Worm (Caenorhabditis elegans) whole organism, late embryonic: ENCODE data around the gene erd-2.1.

ENCODE experiments used
- C08G9.2 ChIP-seq: sonication (generic microtip); optimal IDR thresholded peaks from 2 replicates; lab custom pipeline; 2016; ENCODE audit warnings: mild to moderate bottlenecking, missing genetic modification characterization, moderate library complexity, missing compliant biosample characterization
- C38D4.7 ChIP-seq: fragments of 200-800 bp; sonication (Bioruptor generic); optimal IDR thresholded peaks from 2 replicates; lab custom pipeline; 2018; ENCODE audit warnings: mild to moderate bottlenecking, missing genetic modification characterization, moderate library complexity, missing compliant biosample characterization
- F13H6.1 ChIP-seq: sonication (generic microtip); optimal IDR thresholded peaks from 2 replicates; lab custom pipeline; 2016; ENCODE audit warnings: missing genetic modification characterization, missing compliant biosample characterization
- K02D7.2 ChIP-seq: sonication (generic microtip); optimal IDR thresholded peaks from 2 replicates; lab custom pipeline; 2017; ENCODE audit warnings: mild to moderate bottlenecking, missing genetic modification characterization, missing compliant biosample characterization
- K09A11.1 ChIP-seq: sonication (generic microtip); optimal IDR thresholded peaks from 2 replicates; lab custom pipeline; 2017; ENCODE audit warnings: antibody characterized with exemption, mild to moderate bottlenecking, missing genetic modification characterization, missing compliant biosample characterization; ENCODE audit not compliant: insufficient read depth
- T23F11.4 ChIP-seq: fragments of 200-800 bp; sonication (Bioruptor generic); optimal IDR thresholded peaks from 2 replicates; lab custom pipeline; 2018; ENCODE audit warnings: mild to moderate bottlenecking, missing genetic modification characterization, missing compliant biosample characterization
- Y22D7AL.16 ChIP-seq: sonication (generic microtip); optimal IDR thresholded peaks from 2 replicates; lab custom pipeline; 2016; ENCODE audit warnings: missing genetic modification characterization, missing compliant biosample characterization
- ahr-1 ChIP-seq: sonication (generic microtip); optimal IDR thresholded peaks from 2 replicates; lab custom pipeline; 2016; ENCODE audit warnings: missing genetic modification characterization, missing compliant biosample characterization
- ceh-14 ChIP-seq: sonication (generic microtip); optimal IDR thresholded peaks from 2 replicates; lab custom pipeline; 2016; ENCODE audit warnings: missing genotype, missing genetic modification characterization, missing compliant biosample characterization
- ceh-18 ChIP-seq: sonication (generic microtip); optimal IDR thresholded peaks from 2 replicates; lab custom pipeline; 2016; ENCODE audit warnings: missing genetic modification characterization, missing compliant biosample characterization
- ceh-19 ChIP-seq: fragments of 200-800 bp; sonication (Bioruptor generic); optimal IDR thresholded peaks from 2 replicates; lab custom pipeline; 2018; ENCODE audit warnings: mild to moderate bottlenecking, missing genetic modification characterization, missing compliant biosample characterization
- ceh-2 ChIP-seq: sonication (generic microtip); optimal IDR thresholded peaks from 2 replicates; lab custom pipeline; 2016; ENCODE audit warnings: missing genotype, missing genetic modification characterization, missing compliant biosample characterization
- ceh-31 ChIP-seq: sonication (generic microtip); optimal IDR thresholded peaks from 2 replicates; lab custom pipeline; 2016; ENCODE audit warnings: missing genetic modification characterization, missing compliant biosample characterization
- ceh-45 ChIP-seq: fragments of 200-800 bp; sonication (Bioruptor generic); IDR thresholded peaks from 2 replicates; pipeline ENCODE4 v1.3.6; 2022; ENCODE audit warnings: missing genetic modification reagents, missing genetic modification characterization, missing compliant biosample characterization
- ceh-48 ChIP-seq: sonication (generic microtip); optimal IDR thresholded peaks from 2 replicates; lab custom pipeline; 2016; ENCODE audit warnings: missing genetic modification characterization, inconsistent platforms, missing compliant biosample characterization
- ceh-6 ChIP-seq: fragments of 200-800 bp; sonication (Bioruptor generic); optimal IDR thresholded peaks from 2 replicates; lab custom pipeline; 2018; ENCODE audit warnings: mild to moderate bottlenecking, missing genetic modification characterization, missing compliant biosample characterization
- che-1 ChIP-seq: sonication (generic microtip); optimal IDR thresholded peaks from 2 replicates; lab custom pipeline; 2016; ENCODE audit warnings: mild to moderate bottlenecking, missing genetic modification characterization, missing compliant biosample characterization
- dmd-4 ChIP-seq: sonication (generic microtip); optimal IDR thresholded peaks from 2 replicates; lab custom pipeline; 2016; ENCODE audit warnings: borderline replicate concordance, missing genetic modification characterization, missing compliant biosample characterization
- dve-1 ChIP-seq: sonication (generic microtip); optimal IDR thresholded peaks from 2 replicates; lab custom pipeline; 2017; ENCODE audit warnings: antibody characterized with exemption, mild to moderate bottlenecking, missing genetic modification characterization, missing compliant biosample characterization
- elt-2 ChIP-seq: sonication (generic microtip); optimal IDR thresholded peaks from 2 replicates; lab custom pipeline; 2016; ENCODE audit warnings: missing genetic modification reagents, missing genetic modification characterization, missing compliant biosample characterization
- eyg-1 ChIP-seq: sonication (generic microtip); optimal IDR thresholded peaks from 2 replicates; lab custom pipeline; 2016; ENCODE audit warnings: missing genotype, missing genetic modification characterization, missing compliant biosample characterization
- fax-1 ChIP-seq: sonication (generic microtip); optimal IDR thresholded peaks from 2 replicates; lab custom pipeline; 2016; ENCODE audit warnings: missing genotype, missing genetic modification characterization, missing compliant biosample characterization
- fkh-6 ChIP-seq: sonication (generic microtip); optimal IDR thresholded peaks from 2 replicates; lab custom pipeline; 2016; ENCODE audit warnings: missing genetic modification characterization, missing compliant biosample characterization
- gmeb-2 ChIP-seq: sonication (generic microtip); optimal IDR thresholded peaks from 2 replicates; lab custom pipeline; 2016; ENCODE audit warnings: missing genetic modification characterization, inconsistent platforms, missing compliant biosample characterization
- hlh-13 ChIP-seq: fragments of 200-800 bp; sonication (Bioruptor generic); optimal IDR thresholded peaks from 2 replicates; lab custom pipeline; 2018; ENCODE audit warnings: mild to moderate bottlenecking, missing genetic modification characterization, missing compliant biosample characterization
- hlh-6 ChIP-seq: sonication (generic microtip); optimal IDR thresholded peaks from 2 replicates; lab custom pipeline; 2016; ENCODE audit warnings: missing genotype, missing genetic modification characterization, missing compliant biosample characterization
- hlh-8 ChIP-seq: sonication (generic microtip); optimal IDR thresholded peaks from 2 replicates; lab custom pipeline; 2016; ENCODE audit warnings: missing genotype, missing genetic modification characterization, missing compliant biosample characterization
- lin-11 ChIP-seq: fragments of 200-800 bp; sonication (Bioruptor generic); optimal IDR thresholded peaks from 2 replicates; lab custom pipeline; 2018; ENCODE audit warnings: mild to moderate bottlenecking, missing genetic modification characterization, missing compliant biosample characterization
- madf-2 ChIP-seq: sonication (generic microtip); optimal IDR thresholded peaks from 2 replicates; lab custom pipeline; 2017; ENCODE audit warnings: missing genetic modification characterization, missing compliant biosample characterization
- nfya-1 ChIP-seq: sonication (generic microtip); optimal IDR thresholded peaks from 2 replicates; lab custom pipeline; 2017; ENCODE audit warnings: missing genetic modification characterization, mild to moderate bottlenecking, missing compliant biosample characterization, antibody characterized with exemption, moderate library complexity
- nhr-232 ChIP-seq: sonication (generic microtip); optimal IDR thresholded peaks from 2 replicates; lab custom pipeline; 2016; ENCODE audit warnings: missing genetic modification characterization, missing compliant biosample characterization
- npax-4 ChIP-seq: sonication (generic microtip); optimal IDR thresholded peaks from 2 replicates; lab custom pipeline; 2016; ENCODE audit warnings: missing genetic modification characterization, missing compliant biosample characterization
- odd-2 ChIP-seq: sonication (generic microtip); optimal IDR thresholded peaks from 2 replicates; lab custom pipeline; 2017; ENCODE audit warnings: antibody characterized with exemption, mild to moderate bottlenecking, missing genetic modification characterization, missing compliant biosample characterization
- pag-3 ChIP-seq: sonication (generic microtip); optimal IDR thresholded peaks from 2 replicates; lab custom pipeline; 2016; ENCODE audit warnings: missing compliant biosample characterization, missing genetic modification characterization, borderline replicate concordance
- pat-9 ChIP-seq: fragments of 200-800 bp; sonication (Bioruptor generic); optimal IDR thresholded peaks from 2 replicates; lab custom pipeline; 2018; ENCODE audit warnings: mild to moderate bottlenecking, missing genetic modification characterization, moderate library complexity, missing compliant biosample characterization
- pha-2 ChIP-seq: sonication (generic microtip); optimal IDR thresholded peaks from 2 replicates; lab custom pipeline; 2017; ENCODE audit warnings: mild to moderate bottlenecking, missing genetic modification characterization, missing compliant biosample characterization
- pros-1 ChIP-seq: fragments of 150-350 bp; optimal IDR thresholded peaks from 2 replicates; lab custom pipeline; 2014; ENCODE audit warnings: missing biosample characterization, missing genetic modification reagents, missing genetic modification characterization
- ref-2 ChIP-seq: sonication (generic microtip); optimal IDR thresholded peaks from 2 replicates; lab custom pipeline; 2016; ENCODE audit warnings: missing genetic modification characterization, missing compliant biosample characterization
- rnt-1 ChIP-seq: sonication (generic microtip); optimal IDR thresholded peaks from 2 replicates; lab custom pipeline; 2016; ENCODE audit warnings: missing genetic modification characterization, missing compliant biosample characterization
- sdc-2 ChIP-seq: sonication (generic microtip); optimal IDR thresholded peaks from 2 replicates; lab custom pipeline; 2016; ENCODE audit warnings: missing genotype, missing genetic modification characterization, missing compliant biosample characterization
- sox-4 ChIP-seq: sonication (generic microtip); optimal IDR thresholded peaks from 2 replicates; lab custom pipeline; 2017; ENCODE audit warnings: mild to moderate bottlenecking, missing genetic modification characterization, inconsistent platforms, missing compliant biosample characterization
- syd-9 ChIP-seq: sonication (generic microtip); optimal IDR thresholded peaks from 2 replicates; lab custom pipeline; 2016; ENCODE audit warnings: mild to moderate bottlenecking, missing genetic modification characterization, moderate library complexity, missing compliant biosample characterization
- tbx-2 ChIP-seq: sonication (generic microtip); optimal IDR thresholded peaks from 2 replicates; lab custom pipeline; 2016; ENCODE audit warnings: missing genetic modification characterization, missing compliant biosample characterization
- unc-3 ChIP-seq, 2 experiments: fragments of 200-800 bp in 1 of 2; sonication (Bioruptor generic) in 1 of 2; sonication (generic microtip) in 1 of 2; conservative IDR thresholded peaks in 1 of 2; optimal IDR thresholded peaks in 1 of 2; 2 replicates each; pipeline versions ENCODE4 v1.3.6 to Lab custom; 2016 to 2022; ENCODE audit warnings: missing compliant biosample characterization in 2 of 2, missing genetic modification characterization in 2 of 2, missing genetic modification reagents in 1 of 2
- unc-42 ChIP-seq: sonication (generic microtip); optimal IDR thresholded peaks from 2 replicates; lab custom pipeline; 2016; ENCODE audit warnings: missing genotype, missing genetic modification characterization, missing compliant biosample characterization
- unc-86 ChIP-seq: sonication (generic microtip); optimal IDR thresholded peaks from 2 replicates; lab custom pipeline; 2016; ENCODE audit warnings: missing genetic modification characterization, missing compliant biosample characterization
- zip-5 ChIP-seq: sonication (generic microtip); optimal IDR thresholded peaks from 2 replicates; lab custom pipeline; 2016; ENCODE audit warnings: missing genetic modification characterization, missing compliant biosample characterization
- ztf-16 ChIP-seq: sonication (generic microtip); optimal IDR thresholded peaks from 2 replicates; lab custom pipeline; 2017; ENCODE audit warnings: missing genetic modification characterization, missing compliant biosample characterization

erd-2.1 gene

ce11 chrX:10133082-10133481, 25.5 kb downstream of the erd-2.1 start, which contains the start of gene unc-58:
unc-58 (minus strand) TSS chrX:10133182.
- TF ChIP-seq pros-1 (no peak), ceh-31 (tag; lab: Kevin White, UChicago) (no peak), sdc-2 (tag; lab: Kevin White, UChicago) (no peak), che-1 (tag; lab: Kevin White, UChicago) (no peak)

- TF ChIP-seq eyg-1 (tag; lab: Kevin White, UChicago), result peak; percentile 9
- peak; percentile 69 for TF ChIP-seq ceh-19
- TF ChIP-seq rnt-1 (tag; lab: Kevin White, UChicago), result peak; percentile 21
- peak; percentile 74 for TF ChIP-seq ceh-6 (GFP tag; lab: Kevin White, UChicago)
- TF ChIP-seq tbx-2 (tag; lab: Kevin White, UChicago), result peak; percentile 61
- TF ChIP-seq T23F11.4 (GFP tag; lab: Kevin White, UChicago), result peak; percentile 48
- peak; percentile 7 for TF ChIP-seq npax-4
- peak; percentile 42 for TF ChIP-seq F13H6.1 (tag; lab: Kevin White, UChicago)
- TF ChIP-seq dmd-4 (tag; lab: Kevin White, UChicago), result peak; percentile 68
- peak; percentile 52 for TF ChIP-seq unc-86 (tag; lab: Kevin White, UChicago)
- TF ChIP-seq madf-2 (tag; lab: Kevin White, UChicago), result peak; percentile 59
- TF ChIP-seq unc-42 (tag; lab: Kevin White, UChicago), result peak; percentile 53
- TF ChIP-seq fkh-6 (tag; lab: Kevin White, UChicago), result peak; percentile 68
- peak; percentile 65 for TF ChIP-seq K09A11.1
- TF ChIP-seq pag-3, result peak; percentile 24
- TF ChIP-seq C08G9.2 (tag; lab: Kevin White, UChicago), result peak; percentile 62
- peak; percentile 25 for TF ChIP-seq ahr-1 (tag; lab: Kevin White, UChicago)
- TF ChIP-seq nhr-232 (tag; lab: Kevin White, UChicago), result peak; percentile 67
- TF ChIP-seq C38D4.7 (GFP tag; lab: Kevin White, UChicago), result peak; percentile 36
- TF ChIP-seq hlh-8, result peak; percentile 16
- TF ChIP-seq dve-1 (tag; lab: Kevin White, UChicago), result peak; percentile 41
- peak; percentile 71 for TF ChIP-seq sox-4
- TF ChIP-seq gmeb-2, result peak; percentile 78
- TF ChIP-seq elt-2 (tag; lab: Kevin White, UChicago), result peak; percentile 78
- TF ChIP-seq ceh-2 (tag; lab: Kevin White, UChicago), result peak; percentile 56
- peak; percentile 77 for TF ChIP-seq unc-3 (GFP tag; conservative IDR thresholded peaks at IDR 0.05; lab: Robert Waterston, UW)
- TF ChIP-seq unc-3 (tag; optimal IDR thresholded peaks at IDR 0.05; lab: Kevin White, UChicago), result peak; percentile 21
- peak; percentile 83 for TF ChIP-seq sdc-2 (tag; lab: Kevin White, UChicago)
- peak; percentile 56 for TF ChIP-seq hlh-6 (tag; lab: Kevin White, UChicago)
- TF ChIP-seq pat-9 (tag; lab: Kevin White, UChicago), result peak; percentile 65
- peak; percentile 70 for TF ChIP-seq pha-2 (tag; lab: Kevin White, UChicago)
- peak; percentile 84 for TF ChIP-seq syd-9
- peak; percentile 57 for TF ChIP-seq ceh-31 (tag; lab: Kevin White, UChicago)
- TF ChIP-seq ceh-14 (tag; lab: Kevin White, UChicago), result peak; percentile 68
- peak; percentile 63 for TF ChIP-seq ceh-48 (tag; lab: Kevin White, UChicago)
- TF ChIP-seq odd-2 (tag; lab: Kevin White, UChicago), result peak; percentile 42
- TF ChIP-seq fax-1 (tag; lab: Kevin White, UChicago), result peak; percentile 31
- TF ChIP-seq ztf-16, result peak; percentile 74
- peak; percentile 23 for TF ChIP-seq K02D7.2 (tag; lab: Kevin White, UChicago)
- 0 out of 2 replicates have a peak, but pooled peaks have one; percentile 27 for TF ChIP-seq ceh-45 (GFP tag; lab: Robert Waterston, UW)
- peak; percentile 68 for TF ChIP-seq Y22D7AL.16 (tag; lab: Kevin White, UChicago)
- TF ChIP-seq lin-11 (tag; lab: Kevin White, UChicago), result peak; percentile 59
- peak; percentile 56 for TF ChIP-seq nfya-1 (tag; lab: Kevin White, UChicago)
- peak; percentile 77 for TF ChIP-seq che-1 (tag; lab: Kevin White, UChicago)
- TF ChIP-seq ref-2 (tag; lab: Kevin White, UChicago), result peak; percentile 68
- TF ChIP-seq zip-5 (tag; lab: Kevin White, UChicago), result peak; percentile 41
- TF ChIP-seq ceh-18 (tag; lab: Kevin White, UChicago), result peak; percentile 28
- peak; percentile 36 for TF ChIP-seq hlh-13 (GFP tag; lab: Kevin White, UChicago)
Measured at ce11 chrX:10132546-10133032, 26.0 kb downstream of the erd-2.1 start.
